Worm (Caenorhabditis elegans): ENCODE measurements around the gene H37A05.2.

ce11 chrV:13658577-13658976 lies 24.5 kb upstream of the H37A05.2 start:
- TF ChIP-seq unc-62 (GFP tag; optimal IDR thresholded peaks at IDR 0.05) (no peak), B0261.1 (tag; optimal IDR thresholded peaks at IDR 0.05) (no peak), nfya-1 (tag; optimal IDR thresholded peaks at IDR 0.05; ENCODE audit: borderline replicate concordance, insufficient read depth) (no peak), lin-35 (GFP tag; optimal IDR thresholded peaks at IDR 0.05) (peak in 1 of 3 experiments; percentile 64)
